Worm (Caenorhabditis elegans): ENCODE measurements around the gene fbxa-7.

Gene fbxa-7

DNA sequence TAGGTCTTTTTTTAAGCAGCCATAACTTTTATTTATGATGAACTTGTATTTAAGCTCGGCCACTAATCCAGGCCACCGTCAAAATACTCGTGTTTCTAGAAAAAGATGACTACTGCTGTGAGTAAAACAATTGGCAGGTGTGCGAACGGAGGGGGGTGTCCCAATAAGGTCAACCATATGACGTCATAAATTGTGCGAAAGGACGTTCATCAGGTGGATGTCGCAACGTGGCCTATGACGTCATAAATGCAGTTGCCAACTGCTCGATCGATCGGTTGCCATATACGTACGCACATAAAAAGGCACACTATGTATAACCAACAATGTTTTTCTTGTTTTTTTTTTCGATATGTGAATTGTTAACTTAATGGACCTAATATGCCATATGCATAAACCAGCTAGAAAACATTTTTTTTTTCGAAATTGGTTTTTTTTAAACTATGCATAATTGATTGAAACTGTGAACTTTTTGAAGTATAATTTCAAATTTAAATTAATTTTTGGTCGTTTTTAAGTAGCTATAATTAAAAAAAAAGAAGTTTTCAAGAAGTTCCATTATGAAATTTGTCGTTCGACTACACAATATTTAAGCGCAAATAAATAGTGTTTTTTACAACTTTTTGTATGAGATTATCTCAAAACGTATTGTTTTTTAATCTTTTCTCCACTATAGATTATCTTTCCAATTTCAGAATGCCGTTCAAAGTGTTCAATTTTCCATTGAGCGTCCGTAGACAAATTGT lies 16.9 kb downstream of the fbxa-7 start, which contains the start of gene C39B5.2:
C39B5.2 (plus strand) TSS at position 693 of the 743 bp plus-strand sequence.
- TF ChIP-seq R02D3.7 (tag; optimal IDR thresholded peaks at IDR 0.05) (no peak), nhr-237 (tag; optimal IDR thresholded peaks at IDR 0.05) (no peak), Y55F3AM.14 (GFP tag; optimal IDR thresholded peaks at IDR 0.05) (no peak), aly-2 (tag; optimal IDR thresholded peaks at IDR 0.05) (no peak), lsy-2 (tag; optimal IDR thresholded peaks at IDR 0.05) (no peak), nhr-129 (tag; optimal IDR thresholded peaks at IDR 0.05) (no peak), nhr-77 (tag; optimal IDR thresholded peaks at IDR 0.05) (no peak), dmd-4 (tag; optimal IDR thresholded peaks at IDR 0.05) (no peak), sma-3 (GFP tag; optimal IDR thresholded peaks at IDR 0.05) (no peak), elt-1 (tag; optimal IDR thresholded peaks at IDR 0.05) (no peak)

ce11 chrIII:2233399-2233798 lies 17.8 kb downstream of the fbxa-7 start:
- TF ChIP-seq fos-1 (tag; optimal IDR thresholded peaks at IDR 0.05) (no peak), nhr-23 (tag; optimal IDR thresholded peaks at IDR 0.05) (no peak)

- TF ChIP-seq sem-4 (tag; optimal IDR thresholded peaks at IDR 0.05) = no peak
- TF ChIP-seq nhr-77 (tag; optimal IDR thresholded peaks at IDR 0.05) = no peak
- TF ChIP-seq nhr-237 (tag; optimal IDR thresholded peaks at IDR 0.05) = no peak
- no peak for TF ChIP-seq lsy-2 (tag; optimal IDR thresholded peaks at IDR 0.05)
- no peak for TF ChIP-seq crh-2 (tag; optimal IDR thresholded peaks at IDR 0.05)
- no peak for TF ChIP-seq gmeb-1 (tag; optimal IDR thresholded peaks at IDR 0.05)
- no peak for TF ChIP-seq nhr-11 (tag; optimal IDR thresholded peaks at IDR 0.05)
- no peak for TF ChIP-seq unc-62 (GFP tag; optimal IDR thresholded peaks at IDR 0.05)
- TF ChIP-seq nhr-129 (tag; optimal IDR thresholded peaks at IDR 0.05) = no peak
- TF ChIP-seq aly-2 (tag; optimal IDR thresholded peaks at IDR 0.05) = no peak
- no peak for TF ChIP-seq blmp-1 (tag; optimal IDR thresholded peaks at IDR 0.05; ENCODE audit: insufficient read depth)
- TF ChIP-seq skn-1 (tag; optimal IDR thresholded peaks at IDR 0.05) = no peak
Measured at ce11 chrIII:2232360-2232759, 18.9 kb downstream of the fbxa-7 start, which contains the start of gene fbxa-47. Gene fbxa-47 (minus strand): TSS chrIII:2232460.

DNA sequence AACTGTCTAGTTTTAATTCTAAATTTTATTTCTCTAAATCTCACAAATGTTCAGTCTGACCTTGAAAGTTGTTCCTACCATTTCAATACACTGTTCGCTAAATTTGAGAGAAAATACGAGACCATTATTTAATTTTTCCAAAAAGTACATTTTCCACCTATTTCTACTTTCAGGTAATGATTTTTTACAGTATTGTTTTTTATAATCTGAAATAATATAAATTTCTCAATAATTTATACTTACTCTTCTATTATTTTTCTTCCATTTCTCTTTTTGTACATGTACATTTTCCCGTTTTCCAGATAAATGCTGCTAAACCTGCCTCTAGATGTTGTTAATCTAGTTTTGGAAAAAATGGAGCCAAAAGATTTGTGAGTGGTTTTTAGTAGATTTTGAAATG lies 23.8 kb downstream of the fbxa-7 start, which contains the start of gene fbxa-62:
fbxa-62 (plus strand) TSS at position 301 of the 400 bp plus-strand sequence.
- TF ChIP-seq R02D3.7 (tag; optimal IDR thresholded peaks at IDR 0.05) (no peak), nhr-10 (tag; optimal IDR thresholded peaks at IDR 0.05) (no peak), nhr-23 (tag; optimal IDR thresholded peaks at IDR 0.05) (no peak), gmeb-1 (tag; optimal IDR thresholded peaks at IDR 0.05) (no peak), sma-9 (GFP tag; optimal IDR thresholded peaks at IDR 0.05) (no peak), sma-9 (tag; optimal IDR thresholded peaks at IDR 0.05) (no peak)

DNA sequence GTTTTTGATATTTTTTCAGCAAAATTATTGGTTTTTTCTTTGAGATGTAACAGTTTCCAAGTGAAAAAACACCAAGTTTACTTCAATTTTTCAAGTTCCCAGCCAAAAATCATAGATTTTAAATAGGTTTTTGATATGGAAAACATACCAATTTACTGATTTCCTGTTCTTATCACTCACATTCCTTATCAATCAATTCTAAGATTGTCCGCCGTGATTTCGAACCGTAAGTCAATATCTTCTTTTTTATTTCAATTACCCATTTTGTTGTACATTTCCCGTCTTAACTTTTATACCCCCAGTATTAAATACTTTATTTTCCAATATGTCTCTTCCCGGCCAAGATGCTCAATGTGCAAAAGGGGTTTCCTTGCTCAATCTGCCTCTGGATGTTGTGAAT lies 26.8 kb downstream of the fbxa-7 start, which contains the start of gene fbxa-38:
fbxa-38 (plus strand) TSS at position 195 of the 400 bp plus-strand sequence.
- no peak for TF ChIP-seq ceh-16 (tag; optimal IDR thresholded peaks at IDR 0.05)
- TF ChIP-seq ztf-1 (GFP tag; conservative IDR thresholded peaks at IDR 0.05) = no peak
- TF ChIP-seq fos-1 (tag; optimal IDR thresholded peaks at IDR 0.05) = peak; percentile 18

- TF ChIP-seq blmp-1 (tag; optimal IDR thresholded peaks at IDR 0.05; ENCODE audit: insufficient read depth) = no peak
- TF ChIP-seq lsy-2 (tag; optimal IDR thresholded peaks at IDR 0.05) = no peak
- no peak for TF ChIP-seq zag-1 (tag; optimal IDR thresholded peaks at IDR 0.05)
- no peak for TF ChIP-seq ztf-1 (GFP tag; conservative IDR thresholded peaks at IDR 0.05)
- no peak for TF ChIP-seq egl-27 (tag; optimal IDR thresholded peaks at IDR 0.05)
- no peak for TF ChIP-seq Y55F3AM.14 (GFP tag; optimal IDR thresholded peaks at IDR 0.05)
- TF ChIP-seq skn-1 (tag; optimal IDR thresholded peaks at IDR 0.05) = no peak
- no peak for TF ChIP-seq nhr-237 (tag; optimal IDR thresholded peaks at IDR 0.05)
- no peak for TF ChIP-seq ama-1 (optimal IDR thresholded peaks at IDR 0.05)
- TF ChIP-seq alr-1 (tag; optimal IDR thresholded peaks at IDR 0.05) = no peak
- no peak for TF ChIP-seq sem-4 (tag; optimal IDR thresholded peaks at IDR 0.05)
Measured at ce11 chrIII:2223932-2224331, 27.3 kb downstream of the fbxa-7 start, which contains the start of gene srd-65. Gene srd-65 (minus strand): TSS chrIII:2224032.

- TF ChIP-seq Y55F3AM.14 (GFP tag; optimal IDR thresholded peaks at IDR 0.05) (no peak), nhr-21 (tag; optimal IDR thresholded peaks at IDR 0.05) (no peak), skn-1 (tag; optimal IDR thresholded peaks at IDR 0.05) (no peak), egl-27 (tag; optimal IDR thresholded peaks at IDR 0.05) (no peak), peb-1 (tag; optimal IDR thresholded peaks at IDR 0.05) (no peak), nhr-12 (tag; optimal IDR thresholded peaks at IDR 0.05) (no peak), nhr-11 (tag; optimal IDR thresholded peaks at IDR 0.05) (no peak), nhr-129 (tag; optimal IDR thresholded peaks at IDR 0.05) (no peak)
Measured at ce11 chrIII:2219408-2219807, 31.8 kb downstream of the fbxa-7 start, which contains the start of gene fbxa-12. Gene fbxa-12 (plus strand): TSS chrIII:2219708.

All from whole organism, L2 larva.